Worm (Caenorhabditis elegans) whole organism, mixed stage, embryonic: ENCODE data around the gene rfc-1.

Experiments
- bed-3 ChIP-seq: fragments of 200-800 bp; sonication (Bioruptor generic); optimal IDR thresholded peaks from 3 replicates; lab custom pipeline; 2018; ENCODE audit warnings: mild to moderate bottlenecking, missing genetic modification characterization, moderate library complexity, missing compliant biosample characterization
- ces-1 ChIP-seq: fragments of 150-350 bp; optimal IDR thresholded peaks from 2 replicates; lab custom pipeline; 2014; ENCODE audit warnings: missing biosample characterization, missing genetic modification reagents, missing genetic modification characterization
- cnd-1 ChIP-seq: fragments of 200-800 bp; sonication (Bioruptor generic); optimal IDR thresholded peaks from 2 replicates; lab custom pipeline; 2018; ENCODE audit warnings: mild to moderate bottlenecking, missing genetic modification characterization, missing compliant biosample characterization
- elt-3 ChIP-seq: fragments of 150-350 bp; optimal IDR thresholded peaks from 2 replicates; lab custom pipeline; 2014; ENCODE audit warnings: missing biosample characterization, missing genetic modification characterization
- hlh-1 ChIP-seq: fragments of 150-350 bp; optimal IDR thresholded peaks from 2 replicates; lab custom pipeline; 2014; ENCODE audit warnings: missing biosample characterization, missing genetic modification reagents, missing genetic modification characterization
- lsy-2 ChIP-seq: fragments of 150-350 bp; optimal IDR thresholded peaks from 2 replicates; lab custom pipeline; 2014; ENCODE audit warnings: missing biosample characterization, missing genetic modification characterization
- mep-1 ChIP-seq: fragments of 150-350 bp; optimal IDR thresholded peaks from 2 replicates; lab custom pipeline; 2017; ENCODE audit warnings: missing biosample characterization, missing genetic modification reagents, missing genetic modification characterization, inconsistent platforms
- mls-2 ChIP-seq: sonication (generic microtip); optimal IDR thresholded peaks from 2 replicates; lab custom pipeline; 2016; ENCODE audit warnings: mild to moderate bottlenecking, missing genetic modification characterization, moderate library complexity, missing compliant biosample characterization
- nhr-12 ChIP-seq: fragments of 150-350 bp; optimal IDR thresholded peaks from 2 replicates; lab custom pipeline; 2014; ENCODE audit warnings: missing biosample characterization, missing genetic modification characterization
- nhr-28 ChIP-seq: fragments of 150-350 bp; optimal IDR thresholded peaks from 2 replicates; lab custom pipeline; 2014; ENCODE audit warnings: missing biosample characterization, missing genetic modification characterization
- sem-2 ChIP-seq: fragments of 200-800 bp; sonication (Bioruptor generic); optimal IDR thresholded peaks from 2 replicates; lab custom pipeline; 2018; ENCODE audit warnings: mild to moderate bottlenecking, missing genetic modification characterization, missing compliant biosample characterization
- snpc-4 ChIP-seq: fragments of 150-350 bp; optimal IDR thresholded peaks from 2 replicates; lab custom pipeline; 2014; ENCODE audit warnings: missing biosample characterization, missing genetic modification characterization
- unc-62 ChIP-seq: fragments of 150-350 bp; optimal IDR thresholded peaks from 2 replicates; lab custom pipeline; 2014; ENCODE audit warnings: missing biosample characterization, missing genetic modification reagents, missing genetic modification characterization
- ztf-11 ChIP-seq: fragments of 150-350 bp; optimal IDR thresholded peaks from 2 replicates; lab custom pipeline; 2014; ENCODE audit warnings: missing biosample characterization, missing genetic modification characterization

- TF ChIP-seq ces-1 (GFP tag; lab: Kevin White, UChicago) (no peak), sem-2 (GFP tag; lab: Kevin White, UChicago) (no peak), hlh-1 (no peak), lsy-2 (tag; lab: Kevin White, UChicago) (no peak), unc-62 (GFP tag; lab: Kevin White, UChicago) (no peak), ztf-11 (tag; lab: Kevin White, UChicago) (no peak), mep-1 (tag; lab: Kevin White, UChicago) (no peak), nhr-28 (no peak), snpc-4 (no peak), bed-3 (GFP tag; lab: Kevin White, UChicago) (no peak), nhr-12 (tag; lab: Kevin White, UChicago) (no peak), cnd-1 (no peak), elt-3 (no peak), mls-2 (tag; lab: Kevin White, UChicago) (no peak)
Measured at ce11 chrV:14635119-14635518, 10.7 kb downstream of the rfc-1 start, which contains the start of gene F43D2.6.
